Fruit fly (Drosophila melanogaster): ENCODE measurements around the gene Dph1.

Dph1 gene

dm6 chr3L:11721498-11721946, 24.8 kb upstream of the Dph1 start (continued):
- peak; percentile 49 for TF ChIP-seq gsb (GFP tag; IDR thresholded peaks at IDR 0.05)
- peak; percentile 56 for TF ChIP-seq Rfx (GFP tag; IDR thresholded peaks at IDR 0.05)
- TF ChIP-seq CG10209 (GFP tag; optimal IDR thresholded peaks at IDR 0.05), result peak; percentile 5
- TF ChIP-seq CoRest (tag; optimal IDR thresholded peaks at IDR 0.05), result peak; percentile 17
- TF ChIP-seq sug (tag; optimal IDR thresholded peaks at IDR 0.05), result peak; percentile 99
- TF ChIP-seq CG2678 (tag; optimal IDR thresholded peaks at IDR 0.05), result no peak
- TF ChIP-seq CG17328 (GFP tag; IDR thresholded peaks at IDR 0.05), result no peak
- peak; percentile 7 for TF ChIP-seq Sox102F (GFP tag; optimal IDR thresholded peaks at IDR 0.05)
- TF ChIP-seq lab (GFP tag; optimal IDR thresholded peaks at IDR 0.05), result peak; percentile 55
- peak; percentile 2 for TF ChIP-seq CG13424 (tag; optimal IDR thresholded peaks at IDR 0.05)
- no peak for TF ChIP-seq rib (GFP tag; IDR thresholded peaks at IDR 0.05)
- no peak for TF ChIP-seq CG18764 (GFP tag; optimal IDR thresholded peaks at IDR 0.05)
- no peak for TF ChIP-seq danr (GFP tag; IDR thresholded peaks at IDR 0.05)
- TF ChIP-seq CG11504 (tag; optimal IDR thresholded peaks at IDR 0.05), result peak; percentile 42
- TF ChIP-seq slbo (GFP tag; IDR thresholded peaks at IDR 0.05), result peak; percentile 32; the same call in 1 of the 2 replicates
- TF ChIP-seq mam (GFP tag; optimal IDR thresholded peaks at IDR 0.05), result peak; percentile 31
- TF ChIP-seq CG30403 (GFP tag; optimal IDR thresholded peaks at IDR 0.05), result peak; percentile 12
- TF ChIP-seq knrl (GFP tag; IDR thresholded peaks at IDR 0.05; ENCODE audit: partially characterized antibody), result no peak
- TF ChIP-seq sob (GFP tag; IDR thresholded peaks at IDR 0.05), result 0 out of 2 replicates have a peak, but pooled peaks have one; percentile 6
- TF ChIP-seq CrebB (tag; optimal IDR thresholded peaks at IDR 0.05), result no peak
- peak; percentile 38 for TF ChIP-seq CG7839 (tag; optimal IDR thresholded peaks at IDR 0.05)
- peak; percentile 50 for TF ChIP-seq gem (tag; optimal IDR thresholded peaks at IDR 0.05)
- TF ChIP-seq CG7372 (GFP tag; IDR thresholded peaks at IDR 0.05), result peak; percentile 42; the same call in 1 of the 2 replicates
- TF ChIP-seq CG4730 (GFP tag; IDR thresholded peaks at IDR 0.05), result peak; percentile 48
- 0 out of 2 replicates have a peak, but pooled peaks have one; percentile 8 for TF ChIP-seq CG32767 (GFP tag; IDR thresholded peaks at IDR 0.05)
- TF ChIP-seq CG2120 (GFP tag; optimal IDR thresholded peaks at IDR 0.05), result peak; percentile 54
- TF ChIP-seq row (GFP tag; IDR thresholded peaks at IDR 0.05), result peak; percentile 82
- TF ChIP-seq dpn (GFP tag; optimal IDR thresholded peaks at IDR 0.05), result no peak
- peak; percentile 73 for TF ChIP-seq sens (GFP tag)
- TF ChIP-seq shn (GFP tag; optimal IDR thresholded peaks at IDR 0.05), result no peak
- TF ChIP-seq CG1233 (GFP tag; optimal IDR thresholded peaks at IDR 0.05), result no peak
- TF ChIP-seq NC2β (GFP tag; optimal IDR thresholded peaks at IDR 0.05), result no peak
- TF ChIP-seq org-1 (GFP tag; optimal IDR thresholded peaks at IDR 0.05), result peak; percentile 16
- no peak for TF ChIP-seq CG11398 (GFP tag; optimal IDR thresholded peaks at IDR 0.05)
- TF ChIP-seq CG1792 (GFP tag; optimal IDR thresholded peaks at IDR 0.05), result no peak
- TF ChIP-seq ttk (GFP tag; IDR thresholded peaks at IDR 0.05), result 0 out of 2 replicates have a peak, but pooled peaks have one; percentile 16
- TF ChIP-seq tgo (GFP tag; IDR thresholded peaks at IDR 0.05), result peak; percentile 35; the same call in 1 of the 3 replicates
- no peak for TF ChIP-seq Sry-β (GFP tag; optimal IDR thresholded peaks at IDR 0.05)
- TF ChIP-seq CG2712 (tag; optimal IDR thresholded peaks at IDR 0.05), result peak; percentile 22
- no peak for TF ChIP-seq CG15073 (GFP tag; optimal IDR thresholded peaks at IDR 0.05)
- peak; percentile 27 for TF ChIP-seq CG9817 (tag; optimal IDR thresholded peaks at IDR 0.05)
- TF ChIP-seq CG18599 (GFP tag; optimal IDR thresholded peaks at IDR 0.05), result peak; percentile 42
- TF ChIP-seq CG3281 (GFP tag; optimal IDR thresholded peaks at IDR 0.05), result peak; percentile 20
- TF ChIP-seq Ada2b (GFP tag; IDR thresholded peaks at IDR 0.05), result peak; percentile 57
- no peak for TF ChIP-seq abd-A (tag; optimal IDR thresholded peaks at IDR 0.05)
- TF ChIP-seq lmd (GFP tag; IDR thresholded peaks at IDR 0.05), result peak; percentile 4; the same call in 1 of the 2 replicates
- peak; percentile 19 for TF ChIP-seq lilli (GFP tag; optimal IDR thresholded peaks at IDR 0.05)
- TF ChIP-seq PHDP (tag; optimal IDR thresholded peaks at IDR 0.05), result peak; percentile 41
- TF ChIP-seq CG8290 (GFP tag; optimal IDR thresholded peaks at IDR 0.05), result no peak
- peak in 1 of 2 experiments; percentile 36 for TF ChIP-seq CG8290 (tag; optimal IDR thresholded peaks at IDR 0.05)
- TF ChIP-seq NfI (GFP tag; optimal IDR thresholded peaks at IDR 0.05), result peak; percentile 9

Data from whole organism, embryonic.